Fruit fly (Drosophila melanogaster): Measurements from ENCODE around the gene Eno.

- peak; percentile 32 for TF ChIP-seq bab1 (GFP tag; optimal IDR thresholded peaks at IDR 0.05)
- no peak for TF ChIP-seq cnc (optimal IDR thresholded peaks at IDR 0.05)
- peak; percentile 22 for TF ChIP-seq cic (GFP tag; optimal IDR thresholded peaks at IDR 0.05)
- peak; percentile 40 for TF ChIP-seq ovo (GFP tag; optimal IDR thresholded peaks at IDR 0.05)
- no peak for TF ChIP-seq CG7045 (GFP tag; optimal IDR thresholded peaks at IDR 0.05)
- TF ChIP-seq Crg-1 (GFP tag; optimal IDR thresholded peaks at IDR 0.05) = no peak
Measured at dm6 chr2L:1710224-1710623, 19.2 kb downstream of the Eno start, which contains the start of the genes CG17660 and mRpL48.
